Fruit fly (Drosophila melanogaster): ENCODE results near the gene CG3777.

DNA sequence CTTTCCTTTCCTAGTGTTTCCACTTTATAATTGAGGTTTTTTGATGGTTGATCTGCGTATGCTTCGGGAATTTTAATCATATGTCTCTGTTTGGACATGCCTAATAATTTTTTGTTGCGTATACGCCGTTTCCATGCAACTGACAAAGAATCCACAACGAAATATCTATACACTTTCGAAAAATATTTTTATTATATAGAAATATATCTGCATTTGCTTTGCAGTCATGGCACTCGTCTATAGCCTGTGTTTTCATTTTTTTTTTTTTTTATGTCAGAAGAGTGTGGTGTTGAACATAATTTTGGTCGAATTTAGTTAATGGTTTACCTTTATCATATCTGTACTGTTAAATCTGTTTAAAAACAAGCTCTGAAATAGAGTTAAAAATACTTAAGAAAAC lies 16.7 kb upstream of the CG3777 start:
- no peak for TF ChIP-seq CG8301 (tag; optimal IDR thresholded peaks at IDR 0.05)
- peak; percentile 26 for TF ChIP-seq CG8159 (tag; optimal IDR thresholded peaks at IDR 0.05)
- no peak for TF ChIP-seq CG34367 (tag; optimal IDR thresholded peaks at IDR 0.05)
- no peak for TF ChIP-seq CG9948 (tag; optimal IDR thresholded peaks at IDR 0.05)
- no peak for TF ChIP-seq EcR (GFP tag; optimal IDR thresholded peaks at IDR 0.05)
